Fruit fly (Drosophila melanogaster) whole organism, embryonic: ENCODE measurements around the gene mahe.

Source experiments
- Bdp1 ChIP-seq: fragments of 200-800 bp; sonication (Bioruptor generic); optimal IDR thresholded peaks from 3 replicates; lab custom pipeline; 2016; ENCODE audit warnings: missing biosample characterization, missing genetic modification characterization
- Bgb ChIP-seq: fragments of 200-800 bp; sonication (Bioruptor generic); IDR thresholded peaks from 2 replicates; pipeline ENCODE4 v1.3.6; 2022; ENCODE audit warnings: missing biosample characterization, missing genetic modification characterization; ENCODE audit not compliant: partially characterized antibody
- CG10366 ChIP-seq: fragments of 200-800 bp; sonication (Bioruptor generic); IDR thresholded peaks from 2 replicates; pipeline ENCODE4 v1.3.6; 2022; ENCODE audit warnings: missing biosample characterization, missing genetic modification characterization
- CG11398 ChIP-seq: fragments of 200-800 bp; sonication (Bioruptor generic); optimal IDR thresholded peaks from 2 replicates; lab custom pipeline; 2016; ENCODE audit warnings: missing biosample characterization, missing genetic modification characterization
- CG12769 ChIP-seq: fragments of 200-800 bp; sonication (Bioruptor generic); optimal IDR thresholded peaks from 2 replicates; lab custom pipeline; 2019; ENCODE audit warnings: missing biosample characterization, mild to moderate bottlenecking, missing genetic modification characterization, moderate library complexity
- CG13894 ChIP-seq: fragments of 200-800 bp; sonication (Bioruptor generic); optimal IDR thresholded peaks from 3 replicates; lab custom pipeline; 2018; ENCODE audit warnings: missing biosample characterization, mild to moderate bottlenecking, missing genetic modification characterization, moderate library complexity
- CG1603 ChIP-seq: fragments of 200-800 bp; sonication (Bioruptor generic); optimal IDR thresholded peaks from 2 replicates; lab custom pipeline; 2019; ENCODE audit warnings: missing biosample characterization, mild to moderate bottlenecking, missing genetic modification characterization, moderate library complexity
- CG16813 ChIP-seq: fragments of 200-800 bp; sonication (Bioruptor generic); IDR thresholded peaks from 3 replicates; pipeline ENCODE4 v1.3.6; 2022; ENCODE audit warnings: missing biosample characterization, missing genetic modification characterization; ENCODE audit not compliant: partially characterized antibody
- CG16815 ChIP-seq: fragments of 200-800 bp; sonication (Bioruptor generic); optimal IDR thresholded peaks from 3 replicates; lab custom pipeline; 2017; ENCODE audit warnings: missing biosample characterization, mild to moderate bottlenecking, missing genetic modification characterization
- CG1792 ChIP-seq: fragments of 200-800 bp; sonication (Bioruptor generic); optimal IDR thresholded peaks from 2 replicates; lab custom pipeline; 2016; ENCODE audit warnings: missing biosample characterization, missing genetic modification characterization
- CG2889 ChIP-seq: fragments of 200-800 bp; sonication (Bioruptor generic); IDR thresholded peaks from 3 replicates; pipeline ENCODE4 v1.3.6; 2022; ENCODE audit warnings: missing biosample characterization, missing genetic modification characterization
- CG30403 ChIP-seq: fragments of 200-800 bp; sonication (Bioruptor generic); optimal IDR thresholded peaks from 3 replicates; lab custom pipeline; 2016; ENCODE audit warnings: missing biosample characterization, missing genetic modification characterization
- CG3163 ChIP-seq: fragments of 200-800 bp; sonication (Bioruptor generic); optimal IDR thresholded peaks from 3 replicates; lab custom pipeline; 2016; ENCODE audit warnings: missing biosample characterization, missing genetic modification characterization
- CG32532 ChIP-seq: fragments of 200-800 bp; sonication (Bioruptor generic); IDR thresholded peaks from 2 replicates; pipeline ENCODE4 v1.3.6; 2022; ENCODE audit warnings: missing biosample characterization, missing genetic modification characterization
- CG4617 ChIP-seq: fragments of 200-800 bp; sonication (Bioruptor generic); optimal IDR thresholded peaks from 3 replicates; lab custom pipeline; 2016; ENCODE audit warnings: missing biosample characterization, missing genetic modification characterization, borderline replicate concordance
- CG6791 ChIP-seq: fragments of 200-800 bp; sonication (Bioruptor generic); IDR thresholded peaks from 3 replicates; pipeline ENCODE4 v1.3.6; 2022; ENCODE audit warnings: missing biosample characterization, missing genetic modification characterization; ENCODE audit not compliant: partially characterized antibody
- CG7556 ChIP-seq: fragments of 200-800 bp; sonication (Bioruptor generic); optimal IDR thresholded peaks from 2 replicates; lab custom pipeline; 2017; ENCODE audit warnings: missing biosample characterization, mild to moderate bottlenecking, missing genetic modification characterization
- Camta ChIP-seq: fragments of 200-800 bp; sonication (Bioruptor generic); optimal IDR thresholded peaks from 2 replicates; lab custom pipeline; 2016; ENCODE audit warnings: missing biosample characterization, missing genetic modification characterization
- D ChIP-seq, 2 experiments: fragments of 200-800 bp in 1 of 2; fragments of >200 bp in 1 of 2; sonication (Bioruptor generic) in 1 of 2; optimal IDR thresholded peaks; 2 replicates in 1 of 2; 3 replicates in 1 of 2; lab custom pipeline; 2017; ENCODE audit warnings: mild to moderate bottlenecking in 1 of 2, missing biosample characterization in 1 of 2, missing genetic modification characterization in 1 of 2, missing genetic modification reagents in 1 of 2
- Dbx ChIP-seq: fragments of 200-800 bp; sonication (Bioruptor generic); IDR thresholded peaks from 3 replicates; pipeline ENCODE4 v1.3.6; 2022; ENCODE audit warnings: missing biosample characterization, missing genetic modification characterization
- Doc2 ChIP-seq: fragments of 200-800 bp; sonication (Bioruptor generic); IDR thresholded peaks from 2 replicates; pipeline ENCODE4 v1.3.6; 2022; ENCODE audit warnings: missing biosample characterization, missing genetic modification characterization
- E2f2 ChIP-seq: fragments of 200-800 bp; sonication (Bioruptor generic); IDR thresholded peaks from 2 replicates; pipeline ENCODE4 v1.3.6; 2022; ENCODE audit warnings: missing biosample characterization, missing genetic modification characterization
- Elba2 ChIP-seq: fragments of 200-800 bp; sonication (Bioruptor generic); optimal IDR thresholded peaks from 3 replicates; lab custom pipeline; 2016; ENCODE audit warnings: missing biosample characterization, missing genetic modification characterization
- Ets65A ChIP-seq: fragments of 200-800 bp; sonication (Bioruptor generic); peaks from one replicate; lab custom pipeline; 2016; ENCODE audit warnings: missing biosample characterization, missing genetic modification characterization
- Hand ChIP-seq: fragments of 200-800 bp; sonication (Bioruptor generic); optimal IDR thresholded peaks from 2 replicates; lab custom pipeline; 2017; ENCODE audit warnings: mild to moderate bottlenecking, missing biosample characterization, missing genetic modification reagents, missing genetic modification characterization
- Med ChIP-seq: fragments of 200-800 bp; sonication (Bioruptor generic); peaks from one replicate; lab custom pipeline; 2016; ENCODE audit warnings: missing biosample characterization, missing genetic modification characterization, mild to moderate bottlenecking, inconsistent platforms, moderate library complexity
- Oaz ChIP-seq: fragments of 200-800 bp; sonication (Bioruptor generic); IDR thresholded peaks from 2 replicates; pipeline ENCODE4 v1.3.6; 2022; ENCODE audit warnings: missing biosample characterization, missing genetic modification characterization
- Ptx1 ChIP-seq: fragments of 200-800 bp; sonication (Bioruptor generic); IDR thresholded peaks from 2 replicates; pipeline ENCODE4 v1.3.6; 2022; ENCODE audit warnings: missing biosample characterization, missing genetic modification characterization
- dpn ChIP-seq, 2 experiments: fragments of 200-800 bp; sonication (Bioruptor generic); optimal IDR thresholded peaks; 3 replicates each; lab custom pipeline; 2016; ENCODE audit warnings: missing biosample characterization in 2 of 2, missing genetic modification characterization in 2 of 2
- en ChIP-seq: fragments of 200-800 bp; sonication (Bioruptor generic); optimal IDR thresholded peaks from 2 replicates; lab custom pipeline; 2016; ENCODE audit warnings: missing biosample characterization, missing genetic modification characterization
- exex ChIP-seq: fragments of 200-800 bp; sonication (Bioruptor generic); optimal IDR thresholded peaks from 4 replicates; lab custom pipeline; 2018; ENCODE audit warnings: missing biosample characterization, mild to moderate bottlenecking, missing genetic modification characterization, moderate library complexity
- ftz-f1 ChIP-seq: fragments of 200-800 bp; sonication (Bioruptor generic); optimal IDR thresholded peaks from 2 replicates; lab custom pipeline; 2016; ENCODE audit warnings: missing biosample characterization, missing genetic modification characterization
- fu2 ChIP-seq: fragments of 200-800 bp; sonication (Bioruptor generic); optimal IDR thresholded peaks from 2 replicates; lab custom pipeline; 2016; ENCODE audit warnings: missing biosample characterization, missing genetic modification characterization
- lbe ChIP-seq: fragments of 200-800 bp; sonication (Bioruptor generic); optimal IDR thresholded peaks from 2 replicates; lab custom pipeline; 2016; ENCODE audit warnings: missing biosample characterization, mild to moderate bottlenecking, missing genetic modification characterization
- lmd ChIP-seq: fragments of 200-800 bp; sonication (Bioruptor generic); IDR thresholded peaks from 2 replicates; pipeline ENCODE4 v1.3.6; 2022; ENCODE audit warnings: missing biosample characterization, missing genetic modification characterization
- nerfin-1 ChIP-seq: fragments of 200-800 bp; sonication (Bioruptor generic); optimal IDR thresholded peaks from 3 replicates; lab custom pipeline; 2019; ENCODE audit warnings: missing biosample characterization, mild to moderate bottlenecking, missing genetic modification characterization, moderate library complexity
- nom ChIP-seq: fragments of 200-800 bp; sonication (Bioruptor generic); optimal IDR thresholded peaks from 2 replicates; lab custom pipeline; 2017; ENCODE audit warnings: missing biosample characterization, missing genetic modification characterization, mild to moderate bottlenecking, moderate library complexity, missing genetic modification reagents
- sens ChIP-seq: fragments of 200-800 bp; sonication (Bioruptor generic); peaks from one replicate; lab custom pipeline; 2016; ENCODE audit warnings: missing biosample characterization, missing genetic modification characterization
- slp2 ChIP-seq: fragments of 200-800 bp; sonication (Bioruptor generic); optimal IDR thresholded peaks from 2 replicates; lab custom pipeline; 2016; ENCODE audit warnings: missing biosample characterization, missing genetic modification characterization
- so ChIP-seq: fragments of 200-800 bp; sonication (Bioruptor generic); IDR thresholded peaks from 3 replicates; pipeline ENCODE4 v1.3.6; 2022; ENCODE audit warnings: missing biosample characterization, missing genetic modification characterization
- tna ChIP-seq: fragments of 200-800 bp; sonication (Bioruptor generic); IDR thresholded peaks from 2 replicates; pipeline ENCODE4 v1.3.6; 2022; ENCODE audit warnings: missing biosample characterization, missing genetic modification characterization; ENCODE audit not compliant: partially characterized antibody
- tx ChIP-seq: fragments of 200-800 bp; sonication (Bioruptor generic); optimal IDR thresholded peaks from 2 replicates; lab custom pipeline; 2016; ENCODE audit warnings: missing biosample characterization, missing genetic modification characterization
- unpg ChIP-seq: fragments of 200-800 bp; sonication (Bioruptor generic); optimal IDR thresholded peaks from 3 replicates; lab custom pipeline; 2018; ENCODE audit warnings: missing biosample characterization, mild to moderate bottlenecking, missing genetic modification characterization, moderate library complexity
- wdn ChIP-seq: fragments of 200-800 bp; sonication (Bioruptor generic); IDR thresholded peaks from 2 replicates; pipeline ENCODE4 v1.3.6; 2022; ENCODE audit warnings: missing biosample characterization, missing genetic modification characterization
- zen ChIP-seq: fragments of 200-800 bp; sonication (Bioruptor generic); optimal IDR thresholded peaks from 3 replicates; lab custom pipeline; 2018; ENCODE audit warnings: missing biosample characterization, mild to moderate bottlenecking, missing genetic modification characterization, moderate library complexity

Gene mahe

DNA sequence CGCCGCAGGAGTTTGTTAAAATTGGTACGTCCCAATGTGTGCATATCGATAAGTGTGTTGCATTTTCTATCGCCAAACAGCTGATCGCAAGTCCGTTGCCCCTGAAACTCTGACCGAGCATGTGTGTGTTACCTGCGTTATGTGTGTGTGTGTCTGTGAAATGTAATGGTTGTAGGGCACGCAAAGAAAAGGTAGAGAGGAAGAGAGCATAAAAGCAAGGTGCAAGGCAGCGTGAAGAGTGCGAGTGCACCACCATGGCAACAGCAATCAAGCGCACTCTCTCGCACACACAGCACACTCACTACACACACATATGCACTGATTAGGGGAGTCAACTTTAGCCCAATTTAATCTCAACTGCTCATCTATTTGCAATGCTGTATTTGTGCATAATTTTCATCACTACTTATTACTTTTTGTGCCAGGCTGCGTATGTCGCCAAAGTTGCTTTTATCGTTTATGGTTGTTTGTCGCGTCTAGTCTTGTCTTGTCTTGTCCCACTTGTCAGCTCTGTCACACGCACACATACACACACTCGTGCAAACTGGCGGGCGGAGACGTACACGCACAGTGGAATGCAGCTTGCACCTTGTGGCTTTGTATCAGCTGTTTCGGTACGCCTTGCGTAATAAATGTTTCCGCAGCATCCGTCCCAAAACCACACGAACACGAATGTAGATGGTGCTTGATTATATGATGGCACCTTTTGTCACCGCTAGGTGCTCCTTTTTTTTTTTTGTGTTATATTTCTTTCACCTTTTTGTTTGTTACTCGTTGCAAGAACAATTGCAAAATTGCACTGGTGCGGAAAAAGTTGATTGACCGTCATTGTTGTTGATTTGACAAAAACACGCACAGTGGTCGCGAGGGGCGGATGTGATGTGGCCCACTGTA is 6.7 kb upstream of the mahe start (continued):
- TF ChIP-seq CG16815 (GFP tag; lab: Kevin White, UChicago), result peak; percentile 87
- peak; percentile 73 to 77 for TF ChIP-seq dpn (GFP tag; optimal IDR thresholded peaks at IDR 0.05; lab: Kevin White, UChicago)
- TF ChIP-seq CG1792 (GFP tag; lab: Kevin White, UChicago), result peak; percentile 80

DNA sequence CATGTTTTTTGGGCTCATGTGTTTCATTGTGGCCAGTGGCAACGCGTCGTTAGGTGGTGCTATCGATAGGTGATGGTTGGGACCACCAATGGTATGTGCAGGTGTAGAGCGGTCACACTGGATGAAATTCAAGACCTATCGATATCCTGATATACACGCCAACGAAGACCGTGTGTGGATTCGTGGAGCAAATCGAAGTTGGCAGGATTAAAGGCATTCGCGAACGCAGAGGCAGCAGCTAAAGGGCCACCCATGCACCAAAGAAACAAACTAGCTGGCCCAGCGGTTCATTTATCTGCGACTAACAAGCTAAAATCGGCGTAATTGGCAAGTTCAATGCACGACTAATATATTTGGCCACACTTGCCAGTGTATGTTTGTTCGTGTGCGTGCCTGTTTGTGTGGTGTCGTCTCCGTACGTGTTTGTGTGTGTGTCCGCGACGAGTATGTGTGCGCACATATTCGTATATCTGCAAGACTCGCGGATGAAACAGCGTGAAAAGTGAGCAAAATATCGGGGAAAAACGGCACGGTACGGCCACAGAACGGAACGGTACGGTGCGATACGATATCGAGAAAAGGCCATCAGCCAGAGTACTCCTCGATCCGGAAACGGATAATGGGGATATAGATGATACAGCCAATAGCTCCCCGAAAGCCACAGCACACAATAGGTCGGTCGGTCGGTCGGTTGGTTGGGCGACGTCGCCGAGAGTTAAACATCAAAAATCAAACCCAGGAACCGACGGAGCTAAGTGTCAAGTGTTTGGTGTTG is 4.8 kb upstream of the mahe start, which contains the start of gene Ubr3:
TSS of gene Ubr3 (plus strand) at position 99 of the 775 bp plus-strand sequence.
- peak; percentile 4 for TF ChIP-seq CG11398 (GFP tag; lab: Kevin White, UChicago)
- TF ChIP-seq nerfin-1 (tag; lab: Kevin White, UChicago), result peak; percentile 22
- no peak for TF ChIP-seq en
- peak; percentile 86 for TF ChIP-seq Bgb (GFP tag; lab: Robert Waterston, UW)
- peak; percentile 80 for TF ChIP-seq CG16813 (GFP tag; lab: Robert Waterston, UW)
- TF ChIP-seq Ptx1 (GFP tag; lab: Robert Waterston, UW), result no peak
- TF ChIP-seq CG4617 (GFP tag; lab: Kevin White, UChicago), result peak; percentile 80
- no peak for TF ChIP-seq unpg (GFP tag; lab: Kevin White, UChicago)
- no peak for TF ChIP-seq Camta (GFP tag; lab: Kevin White, UChicago)
- TF ChIP-seq Bdp1 (GFP tag; lab: Kevin White, UChicago), result no peak
- peak; percentile 32 for TF ChIP-seq nom (GFP tag; lab: Kevin White, UChicago)
- TF ChIP-seq Elba2, result peak; percentile 17
- no peak for TF ChIP-seq Hand (GFP tag; lab: Kevin White, UChicago)
- TF ChIP-seq ftz-f1, result peak; percentile 7
- peak; percentile 67 for TF ChIP-seq Med (GFP tag; lab: Kevin White, UChicago)
- no peak for TF ChIP-seq CG10366 (GFP tag; lab: Robert Waterston, UW)
- TF ChIP-seq E2f2, result peak; percentile 17; the same call in 1 of the 2 replicates
- peak; percentile 60 for TF ChIP-seq sens (GFP tag; lab: Kevin White, UChicago)
- no peak for TF ChIP-seq CG3163
- TF ChIP-seq Ets65A (GFP tag; lab: Kevin White, UChicago), result peak; percentile 80
- no peak for TF ChIP-seq CG13894 (tag; lab: Kevin White, UChicago)
- no peak for TF ChIP-seq CG30403 (GFP tag; lab: Kevin White, UChicago)
- TF ChIP-seq Oaz (GFP tag; lab: Robert Waterston, UW), result no peak
- TF ChIP-seq fu2 (GFP tag; lab: Kevin White, UChicago), result no peak
- no peak for TF ChIP-seq zen (tag; lab: Kevin White, UChicago)
- peak; percentile 71 for TF ChIP-seq CG1603
- TF ChIP-seq tx (GFP tag; lab: Kevin White, UChicago), result no peak
- TF ChIP-seq CG12769, result peak; percentile 43
- no peak for TF ChIP-seq Doc2 (GFP tag; lab: Robert Waterston, UW)
- no peak for TF ChIP-seq CG2889 (GFP tag; lab: Robert Waterston, UW)
- TF ChIP-seq CG6791 (GFP tag; lab: Robert Waterston, UW), result peak; percentile 74
- peak; percentile 7 for TF ChIP-seq exex
- 0 out of 3 replicates have a peak, but pooled peaks have one; percentile 29 for TF ChIP-seq Dbx (GFP tag; lab: Robert Waterston, UW)
- TF ChIP-seq D (optimal IDR thresholded peaks at IDR 0.05; lab: Kevin White, UChicago), result peak; percentile 91
- no peak for TF ChIP-seq D (GFP tag; optimal IDR thresholded peaks at IDR 0.05; lab: Kevin White, UChicago)
- TF ChIP-seq wdn (GFP tag; lab: Robert Waterston, UW), result no peak
- TF ChIP-seq lmd (GFP tag; lab: Robert Waterston, UW), result no peak
- TF ChIP-seq lbe (GFP tag; lab: Kevin White, UChicago), result no peak
- TF ChIP-seq CG7556 (GFP tag; lab: Kevin White, UChicago), result no peak
- peak; percentile 62 for TF ChIP-seq tna
- TF ChIP-seq CG32532 (GFP tag; lab: Robert Waterston, UW), result 0 out of 2 replicates have a peak, but pooled peaks have one; percentile 18
- TF ChIP-seq so (GFP tag; lab: Robert Waterston, UW), result no peak
- TF ChIP-seq slp2 (GFP tag; lab: Kevin White, UChicago), result peak; percentile 3
